Fruit fly (Drosophila melanogaster): ENCODE results near the gene CG16711.
A peak's percentile ranks its signal among the peaks of the same experiment; 100 is the strongest.

Gene CG16711

dm6 chr3L:9696650-9697526 is 7.2 kb upstream of the CG16711 start, which contains the start of gene Prps (continued):
- peak; percentile 75 for TF ChIP-seq CG10654 (GFP tag; optimal IDR thresholded peaks at IDR 0.05)
- peak; percentile 79 for TF ChIP-seq CG11695 (GFP tag; IDR thresholded peaks at IDR 0.05)
- TF ChIP-seq fru (optimal IDR thresholded peaks at IDR 0.05), result no peak
- TF ChIP-seq pzg (GFP tag; optimal IDR thresholded peaks at IDR 0.05), result peak; percentile 2
- peak; percentile 65 for TF ChIP-seq btn (GFP tag; optimal IDR thresholded peaks at IDR 0.05)
- peak; percentile 19 for TF ChIP-seq twi (tag; optimal IDR thresholded peaks at IDR 0.05)
- peak; percentile 37 for TF ChIP-seq fd3F (GFP tag; optimal IDR thresholded peaks at IDR 0.05)
- no peak for TF ChIP-seq CG2116 (GFP tag; optimal IDR thresholded peaks at IDR 0.05)
- TF ChIP-seq lab (GFP tag; optimal IDR thresholded peaks at IDR 0.05), result peak; percentile 93
- peak; percentile 46; the same call in 1 of the 2 replicates for TF ChIP-seq CG6272 (GFP tag; IDR thresholded peaks at IDR 0.05)
- no peak for TF ChIP-seq crol (GFP tag; IDR thresholded peaks at IDR 0.05)
- TF ChIP-seq E2f1 (GFP tag; IDR thresholded peaks at IDR 0.05), result peak; percentile 81
- peak; percentile 17 for TF ChIP-seq CTCF (GFP tag; optimal IDR thresholded peaks at IDR 0.05)
- peak; percentile 68 for TF ChIP-seq CG4820 (GFP tag; optimal IDR thresholded peaks at IDR 0.05)
- TF ChIP-seq CG2199 (GFP tag; IDR thresholded peaks at IDR 0.05), result no peak
- TF ChIP-seq dmrt99B (tag; optimal IDR thresholded peaks at IDR 0.05), result peak; percentile 85
- TF ChIP-seq esg (GFP tag; conservative IDR thresholded peaks at IDR 0.05), result no peak
- peak; percentile 100 for TF ChIP-seq D19A (tag; optimal IDR thresholded peaks at IDR 0.05)
- TF ChIP-seq CG32532 (GFP tag; IDR thresholded peaks at IDR 0.05), result peak; percentile 90
- no peak for TF ChIP-seq Elba2 (GFP tag; optimal IDR thresholded peaks at IDR 0.05)
- peak; percentile 60; the same call in 1 of the 2 replicates for TF ChIP-seq bowl (GFP tag; IDR thresholded peaks at IDR 0.05)
- TF ChIP-seq CG10979 (tag; optimal IDR thresholded peaks at IDR 0.05), result peak; percentile 71
- peak; percentile 70 for TF ChIP-seq CG7372 (GFP tag; IDR thresholded peaks at IDR 0.05)
- no peak for TF ChIP-seq Usf (GFP tag; optimal IDR thresholded peaks at IDR 0.05)
- TF ChIP-seq CG15073 (GFP tag; optimal IDR thresholded peaks at IDR 0.05), result no peak
- TF ChIP-seq CG2202 (tag; optimal IDR thresholded peaks at IDR 0.05), result no peak
- TF ChIP-seq CG9215 (GFP tag; IDR thresholded peaks at IDR 0.05), result peak; percentile 45; the same call in 1 of the 2 replicates
- no peak for TF ChIP-seq br (optimal IDR thresholded peaks at IDR 0.05)
- TF ChIP-seq CG13894 (tag; optimal IDR thresholded peaks at IDR 0.05), result peak; percentile 85
- no peak; the same call in 1 of the 2 replicates for TF ChIP-seq Bgb (GFP tag; IDR thresholded peaks at IDR 0.05; ENCODE audit: partially characterized antibody)
- peak; percentile 83 for TF ChIP-seq Fer3 (tag; optimal IDR thresholded peaks at IDR 0.05)
- TF ChIP-seq chn (GFP tag; optimal IDR thresholded peaks at IDR 0.05), result peak; percentile 59
- TF ChIP-seq sc (optimal IDR thresholded peaks at IDR 0.05), result no peak
- peak; percentile 21 for TF ChIP-seq sc (GFP tag; optimal IDR thresholded peaks at IDR 0.05)
- peak; percentile 79 for TF ChIP-seq H2.0 (GFP tag; IDR thresholded peaks at IDR 0.05)
- TF ChIP-seq Blimp-1 (GFP tag; optimal IDR thresholded peaks at IDR 0.05), result peak; percentile 72
- TF ChIP-seq Dip3 (GFP tag; optimal IDR thresholded peaks at IDR 0.05), result peak; percentile 34
- no peak; the same call in 1 of the 2 replicates for TF ChIP-seq CG42726 (GFP tag; IDR thresholded peaks at IDR 0.05; ENCODE audit: partially characterized antibody)
- TF ChIP-seq CG13123 (GFP tag; optimal IDR thresholded peaks at IDR 0.05), result peak; percentile 63
- peak; percentile 50 for TF ChIP-seq CG9727 (GFP tag; optimal IDR thresholded peaks at IDR 0.05)
- no peak for TF ChIP-seq D (optimal IDR thresholded peaks at IDR 0.05)
- TF ChIP-seq D (GFP tag; optimal IDR thresholded peaks at IDR 0.05), result peak; percentile 36
- peak; percentile 71 for TF ChIP-seq CG18262 (tag; optimal IDR thresholded peaks at IDR 0.05)
- 0 out of 2 replicates have a peak, but pooled peaks have one; percentile 39 for TF ChIP-seq CG32767 (GFP tag; IDR thresholded peaks at IDR 0.05)
- TF ChIP-seq CG14860 (GFP tag; IDR thresholded peaks at IDR 0.05; ENCODE audit: partially characterized antibody), result no peak
- TF ChIP-seq ase (GFP tag; IDR thresholded peaks at IDR 0.05), result peak; percentile 70; the same call in 2 of the 3 replicates
- 0 out of 4 replicates have a peak, but pooled peaks have one; percentile 58 for TF ChIP-seq chinmo (GFP tag; IDR thresholded peaks at IDR 0.05; ENCODE audit: partially characterized antibody)
- TF ChIP-seq zen (tag; optimal IDR thresholded peaks at IDR 0.05), result no peak
- peak; percentile 78 for TF ChIP-seq Gug (GFP tag; IDR thresholded peaks at IDR 0.05)
- peak; percentile 76 for TF ChIP-seq CG4424 (GFP tag; optimal IDR thresholded peaks at IDR 0.05)

Data from whole organism, embryonic.